Fruit fly (Drosophila melanogaster) whole organism, embryonic: ENCODE data around the gene Nf1.

Experiments used
- Atf6 ChIP-seq: fragments of 200-800 bp; sonication (Bioruptor generic); IDR thresholded peaks from 2 replicates; pipeline ENCODE4 v1.3.6; 2022; ENCODE audit warnings: missing biosample characterization, missing genetic modification characterization
- BtbVII ChIP-seq: fragments of 200-800 bp; sonication (Bioruptor generic); optimal IDR thresholded peaks from 3 replicates; lab custom pipeline; 2017; ENCODE audit warnings: missing biosample characterization, mild to moderate bottlenecking, missing genetic modification characterization
- CG12744 ChIP-seq: fragments of 200-800 bp; sonication (Bioruptor generic); optimal IDR thresholded peaks from 2 replicates; lab custom pipeline; 2016; ENCODE audit warnings: missing biosample characterization, missing genetic modification characterization
- CG14441 ChIP-seq: fragments of 200-800 bp; sonication (Bioruptor generic); IDR thresholded peaks from 2 replicates; pipeline ENCODE4 v1.3.6; 2022; ENCODE audit warnings: missing biosample characterization, missing genetic modification characterization
- CG14710 ChIP-seq: fragments of 200-800 bp; sonication (Bioruptor generic); optimal IDR thresholded peaks from 3 replicates; lab custom pipeline; 2019; ENCODE audit warnings: missing biosample characterization, mild to moderate bottlenecking, missing genetic modification characterization, moderate library complexity
- CG15269 ChIP-seq: fragments of 200-800 bp; sonication (Bioruptor generic); optimal IDR thresholded peaks from 2 replicates; lab custom pipeline; 2018; ENCODE audit warnings: missing biosample characterization, mild to moderate bottlenecking, missing genetic modification characterization, moderate library complexity
- CG1647 ChIP-seq: fragments of 200-800 bp; sonication (Bioruptor generic); optimal IDR thresholded peaks from 3 replicates; lab custom pipeline; 2016; ENCODE audit warnings: missing biosample characterization, missing genetic modification characterization
- CG1832 ChIP-seq: fragments of 200-800 bp; sonication (Bioruptor generic); optimal IDR thresholded peaks from 2 replicates; lab custom pipeline; 2017; ENCODE audit warnings: missing biosample characterization, mild to moderate bottlenecking, missing genetic modification characterization, inconsistent platforms
- CG18599 ChIP-seq: fragments of 200-800 bp; sonication (Bioruptor generic); optimal IDR thresholded peaks from 3 replicates; lab custom pipeline; 2017; ENCODE audit warnings: missing biosample characterization, missing genetic modification characterization, mild to moderate bottlenecking, moderate library complexity, missing genetic modification reagents
- CG30020 ChIP-seq: fragments of 200-800 bp; optimal IDR thresholded peaks from 2 replicates; lab custom pipeline; 2019; ENCODE audit warnings: missing biosample characterization, mild to moderate bottlenecking, missing genetic modification characterization, moderate library complexity
- CG3281 ChIP-seq: fragments of 200-800 bp; sonication (Bioruptor generic); optimal IDR thresholded peaks from 3 replicates; lab custom pipeline; 2017; ENCODE audit warnings: missing biosample characterization, mild to moderate bottlenecking, missing genetic modification characterization
- CG33557 ChIP-seq: fragments of 200-800 bp; sonication (Bioruptor generic); optimal IDR thresholded peaks from 2 replicates; lab custom pipeline; 2019; ENCODE audit warnings: missing biosample characterization, mild to moderate bottlenecking, missing genetic modification characterization, moderate library complexity
- CG3838 ChIP-seq: fragments of 200-800 bp; sonication (Bioruptor generic); optimal IDR thresholded peaks from 3 replicates; lab custom pipeline; 2016; ENCODE audit warnings: missing biosample characterization, missing genetic modification characterization
- CG42726 ChIP-seq: fragments of 200-800 bp; sonication (Bioruptor generic); IDR thresholded peaks from 2 replicates; pipeline ENCODE4 v1.3.6; 2022; ENCODE audit warnings: missing biosample characterization, missing genetic modification characterization; ENCODE audit not compliant: partially characterized antibody
- CG6272 ChIP-seq: fragments of 200-800 bp; sonication (Bioruptor generic); IDR thresholded peaks from 2 replicates; pipeline ENCODE4 v1.3.6; 2022; ENCODE audit warnings: missing biosample characterization, missing genetic modification characterization
- CG6654 ChIP-seq: fragments of 200-800 bp; sonication (Bioruptor generic); optimal IDR thresholded peaks from 2 replicates; lab custom pipeline; 2017; ENCODE audit warnings: missing biosample characterization, mild to moderate bottlenecking, missing genetic modification characterization
- CG6765 ChIP-seq: fragments of 200-800 bp; sonication (Bioruptor generic); optimal IDR thresholded peaks from 3 replicates; lab custom pipeline; 2017; ENCODE audit warnings: missing biosample characterization, mild to moderate bottlenecking, missing genetic modification characterization
- CG9817 ChIP-seq: fragments of 200-800 bp; sonication (Bioruptor generic); optimal IDR thresholded peaks from 2 replicates; lab custom pipeline; 2018; ENCODE audit warnings: missing biosample characterization, mild to moderate bottlenecking, missing genetic modification characterization, moderate library complexity
- CkIIα-i1 ChIP-seq: fragments of 200-800 bp; sonication (Bioruptor generic); IDR thresholded peaks from 2 replicates; pipeline ENCODE4 v1.3.6; 2022; ENCODE audit warnings: missing biosample characterization, missing genetic modification characterization
- CrebB ChIP-seq: fragments of 200-800 bp; sonication (Bioruptor generic); optimal IDR thresholded peaks from 3 replicates; lab custom pipeline; 2018; ENCODE audit warnings: missing biosample characterization, mild to moderate bottlenecking, missing genetic modification characterization
- Doc2 ChIP-seq: fragments of 200-800 bp; sonication (Bioruptor generic); IDR thresholded peaks from 2 replicates; pipeline ENCODE4 v1.3.6; 2022; ENCODE audit warnings: missing biosample characterization, missing genetic modification characterization
- E2f2 ChIP-seq: fragments of 200-800 bp; sonication (Bioruptor generic); IDR thresholded peaks from 2 replicates; pipeline ENCODE4 v1.3.6; 2022; ENCODE audit warnings: missing biosample characterization, missing genetic modification characterization
- Fer2 ChIP-seq: fragments of 200-800 bp; sonication (Bioruptor generic); optimal IDR thresholded peaks from 2 replicates; lab custom pipeline; 2018; ENCODE audit warnings: missing biosample characterization, mild to moderate bottlenecking, missing genetic modification characterization, moderate library complexity
- Fer3 ChIP-seq: fragments of 200-800 bp; sonication (Bioruptor generic); optimal IDR thresholded peaks from 2 replicates; lab custom pipeline; 2018; ENCODE audit warnings: missing biosample characterization, mild to moderate bottlenecking, missing genetic modification characterization, moderate library complexity
- Gsc ChIP-seq: fragments of 200-800 bp; sonication (Bioruptor generic); IDR thresholded peaks from 2 replicates; pipeline ENCODE4 v1.3.6; 2022; ENCODE audit warnings: missing biosample characterization, missing genetic modification characterization
- Hmr ChIP-seq: fragments of 200-800 bp; sonication (Bioruptor generic); optimal IDR thresholded peaks from 3 replicates; lab custom pipeline; 2017; ENCODE audit warnings: mild to moderate bottlenecking, missing biosample characterization, missing genetic modification reagents, missing genetic modification characterization
- Nf-YC ChIP-seq: fragments of 200-800 bp; optimal IDR thresholded peaks from 3 replicates; lab custom pipeline; 2019; ENCODE audit warnings: missing biosample characterization, mild to moderate bottlenecking, missing genetic modification characterization, moderate library complexity
- PHDP ChIP-seq: fragments of 200-800 bp; sonication (Bioruptor generic); optimal IDR thresholded peaks from 3 replicates; lab custom pipeline; 2018; ENCODE audit warnings: missing biosample characterization, mild to moderate bottlenecking, missing genetic modification characterization, moderate library complexity
- Side ChIP-seq: fragments of 200-800 bp; sonication (Bioruptor generic); optimal IDR thresholded peaks from 2 replicates; lab custom pipeline; 2016; ENCODE audit warnings: missing biosample characterization, missing genetic modification characterization
- Sry-β ChIP-seq: fragments of 200-800 bp; sonication (Bioruptor generic); optimal IDR thresholded peaks from 2 replicates; lab custom pipeline; 2018; ENCODE audit warnings: missing biosample characterization, mild to moderate bottlenecking, missing genetic modification characterization, moderate library complexity
- al ChIP-seq: fragments of 200-800 bp; sonication (Bioruptor generic); IDR thresholded peaks from 2 replicates; pipeline ENCODE4 v1.3.6; 2022; ENCODE audit warnings: missing biosample characterization, missing genetic modification characterization
- bigmax ChIP-seq: fragments of 200-800 bp; sonication (Bioruptor generic); optimal IDR thresholded peaks from 2 replicates; lab custom pipeline; 2018; ENCODE audit warnings: missing biosample characterization, mild to moderate bottlenecking, missing genetic modification characterization
- ci ChIP-seq: fragments of 200-800 bp; sonication (Bioruptor generic); IDR thresholded peaks from 3 replicates; pipeline ENCODE4 v1.3.6; 2022; ENCODE audit warnings: missing biosample characterization, missing genetic modification characterization
- disco-r ChIP-seq: fragments of 200-800 bp; sonication (Bioruptor generic); optimal IDR thresholded peaks from 2 replicates; lab custom pipeline; 2016; ENCODE audit warnings: missing biosample characterization, missing genetic modification characterization
- dysf ChIP-seq: fragments of 200-800 bp; sonication (Bioruptor generic); IDR thresholded peaks from 3 replicates; pipeline ENCODE4 v1.3.6; 2022; ENCODE audit warnings: missing biosample characterization, missing genetic modification characterization
- ewg ChIP-seq: fragments of 200-800 bp; sonication (Bioruptor generic); optimal IDR thresholded peaks from 3 replicates; lab custom pipeline; 2017; ENCODE audit warnings: mild to moderate bottlenecking, missing biosample characterization, missing genetic modification reagents, missing genetic modification characterization
- knrl ChIP-seq: fragments of 200-800 bp; sonication (Bioruptor generic); IDR thresholded peaks from 3 replicates; pipeline ENCODE4 v1.3.6; 2022; ENCODE audit warnings: missing biosample characterization, missing genetic modification characterization; ENCODE audit not compliant: partially characterized antibody
- lbe ChIP-seq: fragments of 200-800 bp; sonication (Bioruptor generic); optimal IDR thresholded peaks from 2 replicates; lab custom pipeline; 2016; ENCODE audit warnings: missing biosample characterization, mild to moderate bottlenecking, missing genetic modification characterization
- lilli ChIP-seq: fragments of 200-800 bp; sonication (Bioruptor generic); optimal IDR thresholded peaks from 3 replicates; lab custom pipeline; 2016; ENCODE audit warnings: missing biosample characterization, missing genetic modification characterization
- luna ChIP-seq: fragments of 200-800 bp; sonication (Bioruptor generic); optimal IDR thresholded peaks from 2 replicates; lab custom pipeline; 2016; ENCODE audit warnings: missing biosample characterization, missing genetic modification characterization
- mirr ChIP-seq: fragments of 200-800 bp; sonication (Bioruptor generic); optimal IDR thresholded peaks from 3 replicates; lab custom pipeline; 2018; ENCODE audit warnings: missing biosample characterization, mild to moderate bottlenecking, missing genetic modification characterization
- oc ChIP-seq: fragments of 200-800 bp; sonication (Bioruptor generic); optimal IDR thresholded peaks from 2 replicates; lab custom pipeline; 2018; ENCODE audit warnings: missing biosample characterization, mild to moderate bottlenecking, missing genetic modification characterization, moderate library complexity
- onecut ChIP-seq: fragments of 200-800 bp; sonication (Bioruptor generic); IDR thresholded peaks from 2 replicates; pipeline ENCODE4 v1.3.6; 2022; ENCODE audit warnings: missing biosample characterization, missing genetic modification characterization
- pb ChIP-seq: fragments of 200-800 bp; sonication (Bioruptor generic); optimal IDR thresholded peaks from 3 replicates; lab custom pipeline; 2016; ENCODE audit warnings: missing biosample characterization, missing genetic modification characterization
- peb ChIP-seq: fragments of 200-800 bp; sonication (Bioruptor generic); IDR thresholded peaks from 2 replicates; pipeline ENCODE4 v1.3.6; 2022; ENCODE audit warnings: missing biosample characterization, missing genetic modification characterization
- salm ChIP-seq: fragments of 200-800 bp; sonication (Bioruptor generic); optimal IDR thresholded peaks from 2 replicates; lab custom pipeline; 2018; ENCODE audit warnings: missing biosample characterization, mild to moderate bottlenecking, missing genetic modification characterization
- sima ChIP-seq: fragments of 200-800 bp; sonication (Bioruptor generic); optimal IDR thresholded peaks from 2 replicates; lab custom pipeline; 2016; ENCODE audit warnings: missing biosample characterization, missing genetic modification characterization
- stc ChIP-seq: fragments of 200-800 bp; sonication (Bioruptor generic); IDR thresholded peaks from 2 replicates; pipeline ENCODE4 v1.3.6; 2022; ENCODE audit warnings: missing biosample characterization, missing genetic modification characterization
- twi ChIP-seq: fragments of 200-800 bp; optimal IDR thresholded peaks from 2 replicates; lab custom pipeline; 2019; ENCODE audit warnings: missing biosample characterization, mild to moderate bottlenecking, missing genetic modification characterization, moderate library complexity

Gene Nf1

dm6 chr3R:25996197-25997005 is 13.6 kb downstream of the Nf1 start, which contains the start of gene CG43116 (continued):
- TF ChIP-seq ci (GFP tag; lab: Robert Waterston, UW) (peak; percentile 88), Fer2 (tag; lab: Kevin White, UChicago) (no peak), onecut (GFP tag; lab: Robert Waterston, UW) (peak; percentile 84), CkIIα-i1 (GFP tag; lab: Robert Waterston, UW) (no peak), E2f2 (GFP tag; lab: Robert Waterston, UW) (peak; percentile 46; the same call in 1 of the 2 replicates), bigmax (no peak), CG14710 (tag; lab: Kevin White, UChicago) (peak; percentile 97), CG6272 (GFP tag; lab: Robert Waterston, UW) (peak; percentile 42; the same call in 1 of the 2 replicates), CG30020 (tag; lab: Kevin White, UChicago) (no peak), CG33557 (GFP tag; lab: Kevin White, UChicago) (peak; percentile 97), CG6654 (GFP tag; lab: Kevin White, UChicago) (peak; percentile 66), Hmr (GFP tag; lab: Kevin White, UChicago) (no peak), CG1832 (no peak), disco-r (peak; percentile 51), CG6765 (GFP tag; lab: Kevin White, UChicago) (no peak), oc (tag; lab: Kevin White, UChicago) (peak; percentile 91), CG18599 (GFP tag; lab: Kevin White, UChicago) (no peak), CG9817 (tag; lab: Kevin White, UChicago) (peak; percentile 39), Atf6 (GFP tag; lab: Robert Waterston, UW) (no peak; the same call in 1 of the 2 replicates), CrebB (tag; lab: Kevin White, UChicago) (peak; percentile 67), sima (GFP tag; lab: Kevin White, UChicago) (no peak), peb (GFP tag; lab: Robert Waterston, UW) (peak; percentile 66), twi (peak; percentile 86), CG15269 (tag; lab: Kevin White, UChicago) (no peak), CG3281 (GFP tag; lab: Kevin White, UChicago) (no peak), Fer3 (tag; lab: Kevin White, UChicago) (no peak), BtbVII (GFP tag; lab: Kevin White, UChicago) (no peak), Nf-YC (tag; lab: Kevin White, UChicago) (no peak), CG3838 (peak; percentile 58), Sry-β (GFP tag; lab: Kevin White, UChicago) (peak; percentile 1), Side (peak; percentile 58), lilli (GFP tag; lab: Kevin White, UChicago) (no peak), stc (GFP tag; lab: Robert Waterston, UW) (peak; percentile 72), CG1647 (peak; percentile 46), ewg (GFP tag; lab: Kevin White, UChicago) (no peak), CG12744 (no peak), CG42726 (GFP tag; lab: Robert Waterston, UW) (0 out of 2 replicates have a peak, but pooled peaks have one; percentile 3), luna (GFP tag; lab: Kevin White, UChicago) (no peak), al (GFP tag; lab: Robert Waterston, UW) (no peak), Doc2 (GFP tag; lab: Robert Waterston, UW) (no peak), pb (no peak), PHDP (no peak), CG14441 (GFP tag; lab: Robert Waterston, UW) (peak; percentile 53), Gsc (peak; percentile 73), dysf (GFP tag; lab: Robert Waterston, UW) (peak; percentile 71; the same call in 2 of the 3 replicates), salm (tag; lab: Kevin White, UChicago) (peak; percentile 85), lbe (no peak), mirr (GFP tag; lab: Kevin White, UChicago) (no peak), knrl (GFP tag; lab: Robert Waterston, UW) (no peak)
